Fruit fly (Drosophila melanogaster): ENCODE results near the gene CG9663.

CG9663 gene

DNA sequence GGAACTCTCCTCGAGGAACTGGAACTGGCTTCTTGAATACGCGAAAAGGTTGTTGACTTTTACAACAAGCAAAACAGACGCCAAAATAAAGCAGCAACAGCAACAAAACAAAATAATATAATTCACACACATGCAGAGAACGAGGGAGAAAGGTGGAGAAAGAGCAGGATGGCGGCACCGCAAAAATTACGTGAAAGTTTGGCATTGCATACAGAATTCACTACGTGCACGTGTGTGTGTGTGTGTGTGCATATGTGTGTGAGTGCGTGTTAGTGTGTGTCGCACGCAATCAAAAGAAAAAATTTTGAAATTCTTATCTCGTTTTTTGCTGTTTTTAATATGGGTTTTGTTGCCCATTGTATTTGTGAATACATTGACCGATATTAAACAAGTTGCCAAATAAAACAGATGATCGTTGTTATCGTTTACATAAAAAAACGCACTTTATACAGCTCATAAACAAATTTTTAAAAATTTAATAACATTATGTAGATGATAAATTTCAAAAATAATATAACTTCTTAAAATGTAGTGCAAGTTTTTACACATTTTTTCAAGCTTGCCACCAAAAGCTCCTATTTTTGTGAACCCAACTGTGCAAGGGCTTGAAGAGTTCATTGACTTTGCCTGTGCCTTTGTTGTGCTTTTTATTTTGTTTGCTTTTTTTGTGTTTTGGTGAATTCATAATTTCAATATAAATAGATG lies 38.5 kb upstream of the CG9663 start (continued):
- no peak for TF ChIP-seq CG6791 (GFP tag; IDR thresholded peaks at IDR 0.05; ENCODE audit: partially characterized antibody)
- TF ChIP-seq Ada2b (GFP tag; IDR thresholded peaks at IDR 0.05), result no peak
- no peak for TF ChIP-seq YL-1 (GFP tag; optimal IDR thresholded peaks at IDR 0.05)
- peak; percentile 8 for TF ChIP-seq CG14710 (tag; optimal IDR thresholded peaks at IDR 0.05)
- TF ChIP-seq Asciz (GFP tag; optimal IDR thresholded peaks at IDR 0.05), result no peak
- no peak for TF ChIP-seq CG2116 (GFP tag; optimal IDR thresholded peaks at IDR 0.05)
- TF ChIP-seq CG6654 (GFP tag; optimal IDR thresholded peaks at IDR 0.05), result no peak
- no peak for TF ChIP-seq ase (GFP tag; IDR thresholded peaks at IDR 0.05)
- TF ChIP-seq sens-2 (GFP tag; IDR thresholded peaks at IDR 0.05), result no peak
- TF ChIP-seq repo (GFP tag; optimal IDR thresholded peaks at IDR 0.05), result no peak
- TF ChIP-seq PHDP (tag; optimal IDR thresholded peaks at IDR 0.05), result peak; percentile 48
- no peak for TF ChIP-seq CG4360 (GFP tag; IDR thresholded peaks at IDR 0.05)
- TF ChIP-seq crp (GFP tag; optimal IDR thresholded peaks at IDR 0.05), result no peak
- no peak for TF ChIP-seq dimm (GFP tag; IDR thresholded peaks at IDR 0.05)
- TF ChIP-seq slou (GFP tag; optimal IDR thresholded peaks at IDR 0.05), result no peak
- no peak for TF ChIP-seq br (optimal IDR thresholded peaks at IDR 0.05)
- TF ChIP-seq pita (GFP tag; optimal IDR thresholded peaks at IDR 0.05), result no peak
- no peak for TF ChIP-seq sr (GFP tag; IDR thresholded peaks at IDR 0.05)
- no peak for TF ChIP-seq CG4730 (GFP tag; IDR thresholded peaks at IDR 0.05)
- no peak for TF ChIP-seq kay (GFP tag; optimal IDR thresholded peaks at IDR 0.05)
- no peak for TF ChIP-seq bcd (GFP tag; optimal IDR thresholded peaks at IDR 0.05)
- no peak for TF ChIP-seq Oaz (GFP tag; IDR thresholded peaks at IDR 0.05)
- TF ChIP-seq pzg (GFP tag; optimal IDR thresholded peaks at IDR 0.05), result no peak
- TF ChIP-seq ato (GFP tag; IDR thresholded peaks at IDR 0.05; ENCODE audit: partially characterized antibody), result no peak
- no peak for TF ChIP-seq CG7271 (tag; optimal IDR thresholded peaks at IDR 0.05)
- no peak for TF ChIP-seq CG17612 (GFP tag; IDR thresholded peaks at IDR 0.05)
- no peak for TF ChIP-seq Usf (GFP tag; optimal IDR thresholded peaks at IDR 0.05)
- no peak for TF ChIP-seq gt (GFP tag; IDR thresholded peaks at IDR 0.05)
- no peak for TF ChIP-seq E2f1 (GFP tag; IDR thresholded peaks at IDR 0.05)
- no peak for TF ChIP-seq Lim3 (GFP tag; IDR thresholded peaks at IDR 0.05)
- TF ChIP-seq CG6683 (GFP tag; optimal IDR thresholded peaks at IDR 0.05), result no peak
- no peak for TF ChIP-seq CG8765 (GFP tag; IDR thresholded peaks at IDR 0.05)
- TF ChIP-seq Jarid2 (GFP tag; optimal IDR thresholded peaks at IDR 0.05), result no peak
- TF ChIP-seq Max (GFP tag; optimal IDR thresholded peaks at IDR 0.05), result no peak
- TF ChIP-seq CG12391 (tag; optimal IDR thresholded peaks at IDR 0.05), result peak; percentile 34
- TF ChIP-seq stc (GFP tag; IDR thresholded peaks at IDR 0.05), result no peak
- TF ChIP-seq ranshi (GFP tag; IDR thresholded peaks at IDR 0.05), result no peak
- TF ChIP-seq CG12299 (tag; optimal IDR thresholded peaks at IDR 0.05), result no peak
- TF ChIP-seq CG4617 (GFP tag; optimal IDR thresholded peaks at IDR 0.05; ENCODE audit: borderline replicate concordance), result no peak
- TF ChIP-seq CG12744 (GFP tag; optimal IDR thresholded peaks at IDR 0.05), result no peak
- TF ChIP-seq ftz-f1 (GFP tag; optimal IDR thresholded peaks at IDR 0.05), result no peak
- TF ChIP-seq GATAe (GFP tag; conservative IDR thresholded peaks at IDR 0.05), result no peak
- no peak for TF ChIP-seq fu2 (GFP tag; optimal IDR thresholded peaks at IDR 0.05)
- no peak for TF ChIP-seq Hmx (GFP tag; optimal IDR thresholded peaks at IDR 0.05)
- no peak for TF ChIP-seq CG8359 (GFP tag; optimal IDR thresholded peaks at IDR 0.05; ENCODE audit: borderline replicate concordance)
- no peak for TF ChIP-seq mam (GFP tag; optimal IDR thresholded peaks at IDR 0.05)
- no peak for TF ChIP-seq ken (GFP tag; IDR thresholded peaks at IDR 0.05)
- peak; percentile 30 for TF ChIP-seq CG2712 (tag; optimal IDR thresholded peaks at IDR 0.05)
- TF ChIP-seq slp2 (GFP tag; optimal IDR thresholded peaks at IDR 0.05), result no peak
- peak; percentile 36 for TF ChIP-seq CG18262 (tag; optimal IDR thresholded peaks at IDR 0.05)
- no peak for TF ChIP-seq gfzf (GFP tag; optimal IDR thresholded peaks at IDR 0.05)
